Fruit fly (Drosophila melanogaster) whole organism: ENCODE data around the gene CG10359.

Experiments used
- CG8478 ChIP-seq: fragments of >200 bp; optimal IDR thresholded peaks from 2 replicates; lab custom pipeline; 2018; ENCODE audit warnings: inconsistent platforms
- Dll ChIP-seq: fragments of >200 bp; optimal IDR thresholded peaks from 2 replicates; lab custom pipeline; 2017
- EcR ChIP-seq, 2 experiments: fragments of >200 bp; optimal IDR thresholded peaks; 2 replicates each; lab custom pipeline; 2017; ENCODE audit warnings: missing biosample characterization in 2 of 2, missing genetic modification characterization in 2 of 2, missing genetic modification reagents in 2 of 2
- pan ChIP-seq: fragments of >200 bp; optimal IDR thresholded peaks from 2 replicates; lab custom pipeline; 2017
- psq ChIP-seq: fragments of >200 bp; optimal IDR thresholded peaks from 2 replicates; lab custom pipeline; 2017
- usp ChIP-seq: fragments of >200 bp; optimal IDR thresholded peaks from 2 replicates; lab custom pipeline; 2017; ENCODE audit warnings: missing biosample characterization, missing genetic modification characterization, mixed read lengths

Gene CG10359

DNA sequence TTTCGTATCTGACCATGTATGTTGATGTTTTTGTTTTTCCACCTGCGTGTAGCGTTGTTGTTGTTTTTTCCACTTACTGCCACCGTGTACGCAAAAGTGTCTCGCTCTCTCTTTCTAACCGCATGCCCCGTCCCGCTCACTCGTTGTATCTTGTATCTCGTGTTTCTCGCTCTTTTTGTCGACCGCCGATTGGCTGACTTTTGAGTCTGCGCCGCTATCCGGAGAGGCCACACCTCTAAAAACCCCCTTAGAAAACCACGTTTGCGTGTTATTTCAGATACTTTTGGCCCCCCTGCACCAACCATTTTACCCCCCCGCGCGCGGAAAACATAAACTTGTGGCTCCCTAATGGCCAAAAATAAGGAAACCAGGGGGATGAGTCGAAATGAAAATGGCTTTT is 12.9 kb downstream of the CG10359 start:
- peak; percentile 52 for TF ChIP-seq Dll
- TF ChIP-seq pan = no peak

DNA sequence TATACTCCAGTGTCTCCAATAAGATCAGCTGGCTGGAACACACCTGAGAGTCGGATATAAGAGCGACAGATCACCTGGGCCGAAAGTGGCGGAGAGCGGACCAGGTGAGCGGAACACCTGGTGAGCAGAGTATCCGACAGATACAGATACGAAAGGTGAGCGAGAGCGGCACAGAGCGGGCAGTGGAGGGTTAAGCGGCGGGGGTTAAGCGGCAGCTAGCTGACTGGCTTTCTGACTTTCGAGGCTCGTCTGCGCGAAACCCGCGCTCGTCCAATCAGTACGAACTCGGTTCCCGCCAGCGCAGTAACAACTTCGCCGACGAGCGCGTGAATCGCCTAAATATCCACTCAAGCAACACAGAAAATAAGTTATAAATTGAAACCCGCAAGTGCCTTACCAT is 14.1 kb downstream of the CG10359 start, which contains the start of gene dar1:
dar1 (plus strand) TSS at position 284 of the 400 bp plus-strand sequence.
- TF ChIP-seq CG8478 (lab: Kevin White, UChicago) (no peak), Dll (peak; percentile 91)

DNA sequence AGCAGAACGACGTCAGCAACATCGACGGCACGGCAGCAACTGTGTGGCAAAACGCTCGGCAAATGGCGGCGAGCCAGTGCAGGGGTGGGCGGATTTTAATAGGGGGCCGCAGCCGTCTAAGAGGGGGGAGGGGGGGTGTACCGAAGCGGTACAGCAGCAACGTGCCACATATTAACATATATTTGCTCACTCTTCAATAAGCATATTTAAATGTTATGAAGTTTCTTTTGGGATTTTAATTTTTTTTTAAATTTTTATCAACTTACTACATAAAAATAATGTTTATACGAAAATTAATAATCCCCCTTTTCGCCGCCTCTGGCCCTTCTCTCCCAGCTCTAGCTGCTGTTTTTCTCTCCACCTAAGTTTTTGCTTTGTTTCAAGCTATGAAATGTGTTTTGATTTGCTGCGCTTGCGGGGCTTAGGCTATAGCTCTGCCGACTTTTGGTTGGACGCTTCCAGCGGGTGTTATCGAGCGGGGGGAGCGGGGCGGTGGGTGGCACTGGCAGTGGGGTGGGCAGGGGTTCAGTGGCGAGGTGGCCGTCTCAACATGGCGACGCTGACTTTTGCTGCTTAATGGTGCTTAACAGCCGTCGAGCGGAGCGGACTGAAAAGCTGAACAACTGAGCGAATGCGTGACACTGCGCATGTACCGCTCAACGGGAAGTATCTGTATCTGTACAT is 20.6 kb downstream of the CG10359 start:
- TF ChIP-seq EcR (GFP tag; optimal IDR thresholded peaks at IDR 0.05; lab: Kevin White, UChicago) (no peak), CG8478 (lab: Kevin White, UChicago) (no peak)

DNA sequence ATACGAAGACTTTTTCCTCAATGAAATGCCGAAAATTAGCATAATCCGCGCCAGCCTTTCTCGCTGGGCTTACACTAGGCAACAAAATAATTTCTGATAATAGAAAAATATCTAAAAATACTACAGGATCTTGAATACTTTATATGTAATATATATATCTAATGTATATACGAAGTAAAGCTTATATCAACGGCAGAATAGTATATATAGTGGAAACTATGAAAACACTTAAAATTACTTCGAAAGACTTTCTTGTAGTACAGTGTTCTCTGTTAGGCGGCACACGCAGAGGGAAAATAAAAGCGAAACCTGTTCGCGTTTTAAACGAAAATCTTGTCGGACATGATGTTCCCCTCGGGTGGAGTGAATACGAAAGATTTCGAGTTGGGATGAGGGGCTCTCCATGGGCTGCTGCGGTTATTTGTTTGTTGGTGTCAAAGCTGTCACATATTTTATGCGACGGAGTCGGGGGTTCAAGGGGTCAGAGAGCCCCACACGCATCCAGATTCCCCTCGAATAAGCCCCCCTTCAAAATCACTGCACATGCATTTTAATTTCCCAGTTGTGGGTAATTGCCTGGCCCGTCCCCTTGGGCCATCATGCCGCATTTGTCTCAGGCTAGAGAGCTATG is 22.2 kb downstream of the CG10359 start:
- TF ChIP-seq CG8478 (lab: Kevin White, UChicago) (no peak), EcR (GFP tag; optimal IDR thresholded peaks at IDR 0.05; lab: Kevin White, UChicago) (no peak), pan (no peak), usp (GFP tag; lab: Kevin White, UChicago) (no peak), Dll (no peak), psq (lab: Kevin White, UChicago) (no peak)

DNA sequence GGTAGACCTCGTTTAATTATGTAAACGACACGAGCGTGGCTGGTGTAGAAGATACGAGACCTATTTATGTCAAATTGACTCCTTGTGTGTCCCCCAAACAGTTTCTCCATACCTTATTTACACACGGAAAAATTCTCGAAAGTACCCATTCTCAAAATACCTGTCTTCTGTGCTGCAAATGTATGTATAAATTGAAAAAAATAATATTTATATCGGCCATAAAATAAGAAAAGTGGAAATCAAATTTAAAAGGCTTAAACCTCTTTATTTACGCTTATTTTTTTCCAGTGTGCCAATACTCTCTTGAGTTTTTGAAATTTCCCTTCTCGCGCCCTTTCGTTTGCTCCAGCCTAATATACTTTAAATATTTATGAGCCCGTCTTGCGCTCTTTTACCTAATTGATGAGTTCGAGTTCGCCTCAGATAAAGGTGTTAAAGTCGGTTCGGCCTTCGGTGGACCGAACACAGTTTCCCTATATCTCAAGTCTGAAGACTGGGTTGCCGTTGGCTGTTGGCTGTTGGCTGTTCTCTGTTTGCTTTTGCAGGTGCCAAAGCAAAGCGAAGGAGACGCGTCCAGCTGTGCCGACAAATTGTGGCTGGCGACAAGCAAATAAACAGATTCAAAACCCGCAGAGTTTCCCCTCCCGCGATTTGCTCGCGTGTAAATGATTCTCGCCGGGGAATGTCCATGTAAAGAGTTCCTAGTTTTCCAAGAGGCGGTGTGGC is 26.8 kb downstream of the CG10359 start:
- TF ChIP-seq pan (no peak), psq (lab: Kevin White, UChicago) (no peak), CG8478 (lab: Kevin White, UChicago) (no peak), Dll (no peak), EcR (GFP tag; optimal IDR thresholded peaks at IDR 0.05; lab: Kevin White, UChicago) (no peak), usp (GFP tag; lab: Kevin White, UChicago) (no peak)

DNA sequence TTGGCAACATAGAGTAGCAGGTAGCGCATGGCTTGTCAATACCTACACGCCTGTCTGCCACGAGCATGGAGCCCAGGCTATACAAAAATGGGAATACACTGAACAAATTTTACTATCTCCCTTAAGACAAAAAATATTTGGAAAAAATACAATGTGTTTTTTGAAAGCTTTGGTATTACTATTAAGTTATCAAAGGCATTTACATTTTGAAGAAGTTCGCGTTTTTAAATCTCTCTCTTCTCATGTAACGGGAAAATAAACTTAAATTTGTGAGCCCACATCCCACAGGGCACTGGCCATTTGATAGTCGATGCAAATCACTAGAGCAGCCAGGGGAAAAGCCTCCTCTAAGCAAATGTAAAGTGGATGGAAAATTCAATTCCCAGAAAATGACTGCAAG is 27.3 kb downstream of the CG10359 start:
- TF ChIP-seq psq (lab: Kevin White, UChicago) (no peak), pan (no peak), EcR (GFP tag; optimal IDR thresholded peaks at IDR 0.05; lab: Kevin White, UChicago) (no peak), Dll (no peak), usp (GFP tag; lab: Kevin White, UChicago) (no peak), CG8478 (lab: Kevin White, UChicago) (no peak)

DNA sequence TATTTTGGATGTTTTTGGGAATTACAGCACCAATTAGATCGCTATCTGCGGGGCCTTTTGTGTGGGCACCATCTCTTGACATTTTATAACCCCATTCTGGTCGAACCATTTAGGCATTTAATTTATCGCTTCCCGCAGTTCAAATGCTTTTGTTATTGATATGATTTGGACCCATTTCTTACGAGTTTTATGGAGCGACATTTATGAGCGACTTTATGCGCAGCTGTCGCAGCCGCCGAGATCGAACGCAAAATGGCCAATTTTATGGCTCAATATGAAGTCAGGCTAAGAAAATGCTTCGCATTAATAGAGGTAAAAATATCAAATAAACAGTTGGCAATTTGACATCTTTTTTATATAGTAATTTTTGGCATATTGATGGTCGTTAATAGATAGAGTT is 28.9 kb downstream of the CG10359 start:
- no peak for TF ChIP-seq CG8478 (lab: Kevin White, UChicago)
- no peak for TF ChIP-seq EcR (GFP tag; optimal IDR thresholded peaks at IDR 0.05; lab: Kevin White, UChicago)
- no peak for TF ChIP-seq usp (GFP tag; lab: Kevin White, UChicago)
- no peak for TF ChIP-seq Dll
- no peak for TF ChIP-seq pan
- TF ChIP-seq psq (lab: Kevin White, UChicago) = no peak

DNA sequence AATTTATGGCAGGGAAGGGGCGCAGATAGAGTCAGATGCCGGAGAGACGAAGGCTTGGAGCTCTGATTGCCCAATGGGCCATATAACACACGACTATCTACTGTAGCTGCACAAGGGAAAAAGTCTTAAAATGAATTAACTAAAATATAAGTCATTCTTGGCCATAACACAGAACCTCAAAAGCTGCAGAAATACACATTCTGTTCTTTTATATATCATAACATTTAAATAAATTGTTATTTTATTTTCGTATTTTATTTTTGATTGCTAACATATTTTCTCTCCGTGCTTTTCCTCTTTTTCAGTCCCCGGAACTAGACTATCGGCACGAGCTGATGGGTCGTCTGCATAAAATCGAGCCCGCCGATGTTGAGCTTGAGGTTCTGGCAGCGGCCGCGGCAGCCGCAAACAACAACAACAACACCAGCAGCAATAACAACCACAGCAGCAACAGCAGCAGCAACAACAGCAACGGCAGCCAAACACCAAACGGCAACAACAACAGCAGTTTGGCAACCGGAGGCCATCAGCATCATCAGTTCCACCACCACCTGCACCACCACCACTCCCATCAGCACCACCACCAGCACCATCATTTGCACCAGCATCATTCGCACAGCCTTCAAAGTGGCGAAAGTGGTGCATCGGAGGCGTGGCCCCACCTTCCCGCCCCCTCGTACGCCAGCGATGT is 32.5 kb downstream of the CG10359 start:
- TF ChIP-seq EcR (GFP tag; optimal IDR thresholded peaks at IDR 0.05; lab: Kevin White, UChicago) (no peak), usp (GFP tag; lab: Kevin White, UChicago) (no peak), CG8478 (lab: Kevin White, UChicago) (no peak), psq (lab: Kevin White, UChicago) (no peak), Dll (no peak), pan (no peak)

DNA sequence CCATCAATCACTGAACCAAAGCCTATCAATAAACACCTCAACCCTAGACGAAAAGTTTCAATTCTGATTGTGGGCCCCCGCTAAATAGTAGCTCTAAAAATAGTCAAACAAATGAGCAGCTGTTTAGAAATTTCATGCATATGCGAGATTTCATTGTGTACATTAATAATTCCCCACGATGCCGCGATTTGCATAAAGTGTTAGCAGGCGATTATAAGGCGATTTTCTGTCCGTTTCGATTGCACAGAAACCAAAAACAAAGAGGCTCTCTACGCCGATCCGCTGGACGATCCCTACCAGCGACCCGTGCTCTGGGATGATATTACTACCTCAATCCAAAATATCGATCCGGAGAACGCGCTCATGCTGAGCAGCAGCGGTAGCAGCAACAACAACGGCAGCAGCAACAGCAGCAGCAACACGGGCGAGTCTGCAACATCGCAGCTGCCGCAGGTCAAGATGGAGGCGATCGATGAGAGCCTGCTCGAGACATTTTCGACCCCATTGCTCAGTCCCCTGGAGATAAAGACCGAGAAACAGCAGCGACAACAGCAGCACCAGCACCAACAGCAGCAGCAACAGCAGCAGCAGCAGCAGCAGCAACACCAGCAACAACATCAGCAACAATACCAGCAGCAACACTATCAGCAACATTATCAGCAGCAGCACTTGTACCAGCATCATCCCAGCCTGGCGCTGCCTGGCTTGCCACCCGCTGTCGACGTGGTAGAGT is 33.8 kb downstream of the CG10359 start:
- no peak for TF ChIP-seq pan
- TF ChIP-seq psq (lab: Kevin White, UChicago) = no peak
- TF ChIP-seq usp (GFP tag; lab: Kevin White, UChicago) = no peak
- no peak for TF ChIP-seq Dll
- TF ChIP-seq CG8478 (lab: Kevin White, UChicago) = no peak
- TF ChIP-seq EcR (GFP tag; optimal IDR thresholded peaks at IDR 0.05; lab: Kevin White, UChicago) = no peak

DNA sequence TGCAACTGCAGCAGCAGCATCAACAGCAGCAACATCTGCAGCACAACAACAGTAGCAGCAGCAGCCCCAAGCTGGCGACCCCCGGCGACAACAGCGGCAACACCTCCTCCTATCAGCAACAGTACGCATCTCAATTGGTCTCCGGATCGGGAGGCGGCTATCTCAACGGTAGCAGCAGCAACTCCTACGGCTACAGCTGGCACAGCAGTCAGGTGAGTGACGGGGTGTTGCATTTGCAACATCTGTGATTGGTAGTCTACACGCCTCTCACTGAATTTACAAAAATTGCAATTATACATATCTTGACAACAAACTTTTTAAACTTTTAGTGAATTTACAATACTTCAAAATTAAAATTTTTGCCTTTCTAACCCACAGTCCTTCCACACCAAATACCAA is 34.4 kb downstream of the CG10359 start:
- no peak for TF ChIP-seq psq (lab: Kevin White, UChicago)
- TF ChIP-seq Dll = no peak
- TF ChIP-seq EcR (GFP tag; optimal IDR thresholded peaks at IDR 0.05; lab: Kevin White, UChicago) = no peak
- TF ChIP-seq usp (GFP tag; lab: Kevin White, UChicago) = no peak
- TF ChIP-seq pan = no peak
- TF ChIP-seq CG8478 (lab: Kevin White, UChicago) = no peak

DNA sequence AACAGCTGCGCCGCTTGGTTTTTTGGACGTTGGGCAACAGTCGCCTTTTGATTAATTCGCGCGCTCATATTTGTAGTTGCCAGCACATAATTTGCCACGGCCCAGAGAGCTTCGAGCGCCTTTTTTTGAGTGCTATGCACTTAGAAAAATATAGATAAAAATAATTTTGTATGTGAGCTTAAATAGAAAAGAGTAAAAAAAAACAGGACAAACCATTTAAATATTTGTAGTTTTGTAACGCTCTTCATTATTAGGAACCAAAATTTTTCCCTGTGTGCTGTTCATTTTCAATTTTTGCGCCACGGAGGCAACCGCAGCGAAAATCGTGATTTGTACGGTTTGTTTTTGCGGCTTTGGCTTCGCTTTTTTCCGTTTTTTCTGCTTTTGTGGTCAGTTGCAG is 37.5 kb downstream of the CG10359 start:
- no peak for TF ChIP-seq EcR (GFP tag; optimal IDR thresholded peaks at IDR 0.05; lab: Kevin White, UChicago)
- TF ChIP-seq CG8478 (lab: Kevin White, UChicago) = no peak
- no peak for TF ChIP-seq psq (lab: Kevin White, UChicago)
- TF ChIP-seq pan = no peak
- TF ChIP-seq usp (GFP tag; lab: Kevin White, UChicago) = no peak
- no peak for TF ChIP-seq Dll
